Worm (Caenorhabditis elegans): ENCODE data around the gene C52D10.3.
"Not testable (repeated sequence)": the region's sequence is repeated elsewhere in the genome, so short reads cannot be mapped to it uniquely, and the experiment has no call there.

- not testable (repeated sequence) for TF ChIP-seq daf-19 (GFP tag; conservative IDR thresholded peaks at IDR 0.05); nhr-41 (GFP tag; IDR thresholded peaks at IDR 0.05); lin-39 (tag; optimal IDR thresholded peaks at IDR 0.05); egl-27 (tag; optimal IDR thresholded peaks at IDR 0.05); nhr-237 (tag; optimal IDR thresholded peaks at IDR 0.05); dve-1 (tag; optimal IDR thresholded peaks at IDR 0.05; ENCODE audit: insufficient read depth); aha-1 (tag); nhr-76 (tag; optimal IDR thresholded peaks at IDR 0.05)
Observed at ce11 chrIV:17222145-17222544, 45.9 kb downstream of the C52D10.3 start.

All from whole organism, L4 larva.